Worm (Caenorhabditis elegans): ENCODE data around the gene dpf-1.

ce11 chrV:15442384-15442783, 28.7 kb upstream of the dpf-1 start:
- TF ChIP-seq flt-1 (GFP tag; IDR thresholded peaks at IDR 0.05), result no peak
- no peak for TF ChIP-seq tab-1 (GFP tag; IDR thresholded peaks at IDR 0.05)
- no peak for TF ChIP-seq klf-2 (GFP tag; conservative IDR thresholded peaks at IDR 0.05)
- TF ChIP-seq ref-1 (GFP tag; conservative IDR thresholded peaks at IDR 0.05), result no peak
- TF ChIP-seq med-1 (GFP tag; optimal IDR thresholded peaks at IDR 0.05; ENCODE audit: insufficient read depth), result no peak
- no peak for TF ChIP-seq ztf-29 (GFP tag; IDR thresholded peaks at IDR 0.05)
